Fruit fly (Drosophila melanogaster) whole organism, embryonic: ENCODE results near the gene CG42495.
A peak's percentile ranks its signal among the peaks of the same experiment; 100 is the strongest.

Experiments used
- BEAF-32 ChIP-seq: fragments of 200-800 bp; sonication (Bioruptor generic); optimal IDR thresholded peaks from 3 replicates; lab custom pipeline; 2017; ENCODE audit warnings: missing biosample characterization, missing genetic modification characterization, mild to moderate bottlenecking, moderate library complexity, missing genetic modification reagents
- CG11093 ChIP-seq: fragments of 200-800 bp; sonication (Bioruptor generic); IDR thresholded peaks from 3 replicates; pipeline ENCODE4 v1.3.6; 2022; ENCODE audit warnings: missing biosample characterization, missing genetic modification characterization
- CG12744 ChIP-seq: fragments of 200-800 bp; sonication (Bioruptor generic); optimal IDR thresholded peaks from 2 replicates; lab custom pipeline; 2016; ENCODE audit warnings: missing biosample characterization, missing genetic modification characterization
- CG13287 ChIP-seq: fragments of 200-800 bp; sonication (Bioruptor generic); IDR thresholded peaks from 2 replicates; pipeline ENCODE4 v1.3.6; 2022; ENCODE audit warnings: missing biosample characterization, missing genetic modification characterization; ENCODE audit not compliant: partially characterized antibody
- CG16779 ChIP-seq: fragments of 200-800 bp; sonication (Bioruptor generic); IDR thresholded peaks from 2 replicates; pipeline ENCODE4 v1.3.6; 2022; ENCODE audit warnings: missing biosample characterization, missing genetic modification characterization
- CG17361 ChIP-seq: fragments of 200-800 bp; sonication (Bioruptor generic); IDR thresholded peaks from 3 replicates; pipeline ENCODE4 v1.3.6; 2022; ENCODE audit warnings: missing biosample characterization, missing genetic modification characterization
- CG18011 ChIP-seq: fragments of 200-800 bp; sonication (Bioruptor generic); optimal IDR thresholded peaks from 2 replicates; lab custom pipeline; 2017; ENCODE audit warnings: missing biosample characterization, missing genetic modification characterization, mild to moderate bottlenecking, moderate library complexity, missing genotype
- CG31365 ChIP-seq: fragments of 200-800 bp; sonication (Bioruptor generic); optimal IDR thresholded peaks from 2 replicates; lab custom pipeline; 2018; ENCODE audit warnings: missing biosample characterization, mild to moderate bottlenecking, missing genetic modification characterization
- CG32532 ChIP-seq: fragments of 200-800 bp; sonication (Bioruptor generic); IDR thresholded peaks from 2 replicates; pipeline ENCODE4 v1.3.6; 2022; ENCODE audit warnings: missing biosample characterization, missing genetic modification characterization
- CG33557 ChIP-seq: fragments of 200-800 bp; sonication (Bioruptor generic); optimal IDR thresholded peaks from 2 replicates; lab custom pipeline; 2019; ENCODE audit warnings: missing biosample characterization, mild to moderate bottlenecking, missing genetic modification characterization, moderate library complexity
- CG3995 ChIP-seq: fragments of 200-800 bp; sonication (Bioruptor generic); optimal IDR thresholded peaks from 3 replicates; lab custom pipeline; 2016; ENCODE audit warnings: missing biosample characterization, missing genetic modification characterization
- CG42726 ChIP-seq: fragments of 200-800 bp; sonication (Bioruptor generic); IDR thresholded peaks from 2 replicates; pipeline ENCODE4 v1.3.6; 2022; ENCODE audit warnings: missing biosample characterization, missing genetic modification characterization; ENCODE audit not compliant: partially characterized antibody
- CG4424 ChIP-seq: fragments of 200-800 bp; sonication (Bioruptor generic); optimal IDR thresholded peaks from 3 replicates; lab custom pipeline; 2016; ENCODE audit warnings: missing biosample characterization, missing genetic modification characterization
- CG4617 ChIP-seq: fragments of 200-800 bp; sonication (Bioruptor generic); optimal IDR thresholded peaks from 3 replicates; lab custom pipeline; 2016; ENCODE audit warnings: missing biosample characterization, missing genetic modification characterization, borderline replicate concordance
- CG4707 ChIP-seq: fragments of 200-800 bp; sonication (Bioruptor generic); optimal IDR thresholded peaks from 2 replicates; lab custom pipeline; 2018; ENCODE audit warnings: missing biosample characterization, mild to moderate bottlenecking, missing genetic modification characterization, moderate library complexity
- CG5953 ChIP-seq: fragments of 200-800 bp; sonication (Bioruptor generic); IDR thresholded peaks from 2 replicates; pipeline ENCODE4 v1.3.6; 2022; ENCODE audit warnings: missing biosample characterization, missing genetic modification characterization
- CG6813 ChIP-seq: fragments of 200-800 bp; sonication (Bioruptor generic); optimal IDR thresholded peaks from 2 replicates; lab custom pipeline; 2017; ENCODE audit warnings: missing biosample characterization, missing genetic modification characterization, mild to moderate bottlenecking, moderate library complexity, missing genetic modification reagents
- CG6854 ChIP-seq: fragments of 200-800 bp; sonication (Bioruptor generic); optimal IDR thresholded peaks from 3 replicates; lab custom pipeline; 2017; ENCODE audit warnings: missing biosample characterization, mild to moderate bottlenecking, missing genetic modification characterization
- CG7357 ChIP-seq: fragments of 200-800 bp; sonication (Bioruptor generic); IDR thresholded peaks from 3 replicates; pipeline ENCODE4 v1.3.6; 2022; ENCODE audit warnings: missing biosample characterization, missing genetic modification characterization
- CG7745 ChIP-seq: fragments of 200-800 bp; sonication (Bioruptor generic); optimal IDR thresholded peaks from 2 replicates; lab custom pipeline; 2018; ENCODE audit warnings: missing biosample characterization, mild to moderate bottlenecking, missing genetic modification characterization, moderate library complexity
- CG7786 ChIP-seq: fragments of 200-800 bp; sonication (Bioruptor generic); optimal IDR thresholded peaks from 2 replicates; lab custom pipeline; 2016; ENCODE audit warnings: missing biosample characterization, missing genetic modification characterization
- CG9876 ChIP-seq: fragments of 200-800 bp; sonication (Bioruptor generic); optimal IDR thresholded peaks from 2 replicates; lab custom pipeline; 2016; ENCODE audit warnings: missing biosample characterization, missing genetic modification characterization
- Dbx ChIP-seq: fragments of 200-800 bp; sonication (Bioruptor generic); IDR thresholded peaks from 3 replicates; pipeline ENCODE4 v1.3.6; 2022; ENCODE audit warnings: missing biosample characterization, missing genetic modification characterization
- Deaf1 ChIP-seq: fragments of 200-800 bp; optimal IDR thresholded peaks from 3 replicates; lab custom pipeline; 2019; ENCODE audit warnings: missing biosample characterization, mild to moderate bottlenecking, missing genetic modification characterization, moderate library complexity
- Doc2 ChIP-seq: fragments of 200-800 bp; sonication (Bioruptor generic); IDR thresholded peaks from 2 replicates; pipeline ENCODE4 v1.3.6; 2022; ENCODE audit warnings: missing biosample characterization, missing genetic modification characterization
- Fer1 ChIP-seq: fragments of 200-800 bp; sonication (Bioruptor generic); optimal IDR thresholded peaks from 2 replicates; lab custom pipeline; 2017; ENCODE audit warnings: missing biosample characterization, mild to moderate bottlenecking, missing genetic modification characterization
- Gsc ChIP-seq: fragments of 200-800 bp; sonication (Bioruptor generic); IDR thresholded peaks from 2 replicates; pipeline ENCODE4 v1.3.6; 2022; ENCODE audit warnings: missing biosample characterization, missing genetic modification characterization
- Hand ChIP-seq: fragments of 200-800 bp; sonication (Bioruptor generic); optimal IDR thresholded peaks from 2 replicates; lab custom pipeline; 2017; ENCODE audit warnings: mild to moderate bottlenecking, missing biosample characterization, missing genetic modification reagents, missing genetic modification characterization
- Hey ChIP-seq: fragments of 200-800 bp; sonication (Bioruptor generic); optimal IDR thresholded peaks from 3 replicates; lab custom pipeline; 2018; ENCODE audit warnings: missing biosample characterization, mild to moderate bottlenecking, missing genetic modification characterization
- HmgZ ChIP-seq: fragments of 200-800 bp; sonication (Bioruptor generic); optimal IDR thresholded peaks from 2 replicates; lab custom pipeline; 2018; ENCODE audit warnings: missing biosample characterization, mild to moderate bottlenecking, missing genetic modification characterization
- Hr3 ChIP-seq: fragments of 200-800 bp; sonication (Bioruptor generic); optimal IDR thresholded peaks from 3 replicates; lab custom pipeline; 2016; ENCODE audit warnings: missing biosample characterization, missing genetic modification characterization
- Mrtf ChIP-seq: fragments of 200-800 bp; sonication (Bioruptor generic); IDR thresholded peaks from 3 replicates; pipeline ENCODE4 v1.3.6; 2022; ENCODE audit warnings: missing biosample characterization, missing genetic modification characterization
- Rfx ChIP-seq: fragments of 200-800 bp; sonication (Bioruptor generic); IDR thresholded peaks from 2 replicates; pipeline ENCODE4 v1.3.6; 2022; ENCODE audit warnings: missing biosample characterization, missing genetic modification characterization
- Scr ChIP-seq: fragments of 200-800 bp; sonication (Bioruptor generic); IDR thresholded peaks from 2 replicates; pipeline ENCODE4 v1.3.6; 2022; ENCODE audit warnings: missing biosample characterization, missing genetic modification characterization; ENCODE audit not compliant: partially characterized antibody
- Spps ChIP-seq: fragments of 200-800 bp; sonication (Bioruptor generic); optimal IDR thresholded peaks from 2 replicates; lab custom pipeline; 2018; ENCODE audit warnings: missing biosample characterization, mild to moderate bottlenecking, missing genetic modification characterization
- Ssrp ChIP-seq: fragments of 200-800 bp; sonication (Bioruptor generic); optimal IDR thresholded peaks from 2 replicates; lab custom pipeline; 2018; ENCODE audit warnings: missing biosample characterization, mild to moderate bottlenecking, missing genetic modification characterization, moderate library complexity
- chn ChIP-seq: fragments of 200-800 bp; sonication (Bioruptor generic); optimal IDR thresholded peaks from 2 replicates; lab custom pipeline; 2016; ENCODE audit warnings: missing biosample characterization, missing genetic modification characterization
- gcm ChIP-seq: fragments of 200-800 bp; sonication (Bioruptor generic); optimal IDR thresholded peaks from 2 replicates; lab custom pipeline; 2019; ENCODE audit warnings: missing biosample characterization, mild to moderate bottlenecking, missing genetic modification characterization, moderate library complexity
- hth ChIP-seq: fragments of >200 bp; optimal IDR thresholded peaks from 2 replicates; lab custom pipeline; 2017; ENCODE audit warnings: inconsistent platforms
- insv ChIP-seq, 2 experiments: fragments of 200-800 bp; sonication (Bioruptor generic); optimal IDR thresholded peaks; 3 replicates each; lab custom pipeline; 2016 to 2018; ENCODE audit warnings: missing biosample characterization in 2 of 2, missing genetic modification characterization in 2 of 2
- lmd ChIP-seq: fragments of 200-800 bp; sonication (Bioruptor generic); IDR thresholded peaks from 2 replicates; pipeline ENCODE4 v1.3.6; 2022; ENCODE audit warnings: missing biosample characterization, missing genetic modification characterization
- nerfin-1 ChIP-seq: fragments of 200-800 bp; sonication (Bioruptor generic); optimal IDR thresholded peaks from 3 replicates; lab custom pipeline; 2019; ENCODE audit warnings: missing biosample characterization, mild to moderate bottlenecking, missing genetic modification characterization, moderate library complexity
- nom ChIP-seq: fragments of 200-800 bp; sonication (Bioruptor generic); optimal IDR thresholded peaks from 2 replicates; lab custom pipeline; 2017; ENCODE audit warnings: missing biosample characterization, missing genetic modification characterization, mild to moderate bottlenecking, moderate library complexity, missing genetic modification reagents
- pfk ChIP-seq: fragments of 200-800 bp; sonication (Bioruptor generic); optimal IDR thresholded peaks from 2 replicates; lab custom pipeline; 2018; ENCODE audit warnings: missing biosample characterization, mild to moderate bottlenecking, missing genetic modification characterization, moderate library complexity
- salm ChIP-seq: fragments of 200-800 bp; sonication (Bioruptor generic); optimal IDR thresholded peaks from 2 replicates; lab custom pipeline; 2018; ENCODE audit warnings: missing biosample characterization, mild to moderate bottlenecking, missing genetic modification characterization
- sima ChIP-seq: fragments of 200-800 bp; sonication (Bioruptor generic); optimal IDR thresholded peaks from 2 replicates; lab custom pipeline; 2016; ENCODE audit warnings: missing biosample characterization, missing genetic modification characterization
- ssp ChIP-seq: fragments of 200-800 bp; sonication (Bioruptor generic); IDR thresholded peaks from 2 replicates; pipeline ENCODE4 v1.3.6; 2022; ENCODE audit warnings: missing biosample characterization, missing genetic modification characterization
- stc ChIP-seq: fragments of 200-800 bp; sonication (Bioruptor generic); IDR thresholded peaks from 2 replicates; pipeline ENCODE4 v1.3.6; 2022; ENCODE audit warnings: missing biosample characterization, missing genetic modification characterization
- yki ChIP-seq: fragments of >200 bp; optimal IDR thresholded peaks from 3 replicates; lab custom pipeline; 2018
- zen2 ChIP-seq: fragments of 200-800 bp; sonication (Bioruptor generic); IDR thresholded peaks from 3 replicates; pipeline ENCODE4 v1.3.6; 2022; ENCODE audit warnings: missing biosample characterization, missing genetic modification characterization; ENCODE audit not compliant: partially characterized antibody
- zfh1 ChIP-seq: fragments of 200-800 bp; sonication (Bioruptor generic); IDR thresholded peaks from 3 replicates; pipeline ENCODE4 v1.3.6; 2022; ENCODE audit warnings: missing biosample characterization, missing genetic modification characterization
- zfh2 ChIP-seq: fragments of 200-800 bp; sonication (Bioruptor generic); optimal IDR thresholded peaks from 2 replicates; lab custom pipeline; 2016; ENCODE audit warnings: missing biosample characterization, missing genetic modification characterization

The CG42495 gene

DNA sequence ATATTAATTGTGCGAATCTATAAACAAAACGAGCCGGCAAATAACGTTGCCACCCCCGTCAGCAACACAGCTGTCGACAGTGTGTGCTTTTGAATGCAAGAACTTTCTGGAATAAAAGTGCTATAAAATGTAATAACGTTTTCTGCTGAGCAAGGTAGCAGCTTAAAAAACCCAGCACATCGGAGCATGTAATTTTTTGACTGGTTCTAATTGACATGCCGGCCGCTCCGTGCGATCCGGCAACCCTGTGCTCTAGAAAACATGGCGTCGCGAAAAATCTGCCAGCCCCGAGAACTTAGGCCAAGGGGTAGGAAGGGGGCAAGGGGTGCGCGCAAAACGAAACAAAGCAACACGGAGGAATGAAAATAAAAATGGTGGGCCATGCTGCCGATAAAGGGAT, 5.0 kb downstream of the CG42495 start (continued):
- TF ChIP-seq Hand (no peak), yki (lab: Kevin White, UChicago) (no peak), CG6854 (GFP tag; lab: Kevin White, UChicago) (no peak), Deaf1 (tag; lab: Kevin White, UChicago) (no peak), CG32532 (peak; percentile 42; the same call in 1 of the 2 replicates), CG7786 (GFP tag; lab: Kevin White, UChicago) (no peak), nerfin-1 (tag; lab: Kevin White, UChicago) (no peak), chn (GFP tag; lab: Kevin White, UChicago) (peak; percentile 10), CG7357 (GFP tag; lab: Robert Waterston, UW) (no peak), CG31365 (no peak), CG42726 (GFP tag; lab: Robert Waterston, UW) (no peak), Gsc (no peak), salm (tag; lab: Kevin White, UChicago) (no peak), Hey (tag; lab: Kevin White, UChicago) (no peak), zfh1 (GFP tag; lab: Robert Waterston, UW) (peak; percentile 49; the same call in 1 of the 3 replicates), Ssrp (tag; lab: Kevin White, UChicago) (no peak), CG6813 (GFP tag; lab: Kevin White, UChicago) (no peak), Doc2 (GFP tag; lab: Robert Waterston, UW) (no peak), CG7745 (tag; lab: Kevin White, UChicago) (no peak), Mrtf (GFP tag; lab: Robert Waterston, UW) (no peak), CG11093 (GFP tag; lab: Robert Waterston, UW) (no peak), CG5953 (GFP tag; lab: Robert Waterston, UW) (no peak), CG17361 (GFP tag; lab: Robert Waterston, UW) (no peak), insv (GFP tag; optimal IDR thresholded peaks at IDR 0.05; lab: Kevin White, UChicago) (no peak), Hr3 (GFP tag; lab: Kevin White, UChicago) (no peak), CG13287 (no peak; the same call in 1 of the 2 replicates), ssp (GFP tag; lab: Robert Waterston, UW) (no peak), sima (GFP tag; lab: Kevin White, UChicago) (no peak), CG4424 (GFP tag; lab: Kevin White, UChicago) (peak; percentile 7), HmgZ (peak; percentile 31), BEAF-32 (GFP tag; lab: Kevin White, UChicago) (no peak), zfh2 (GFP tag; lab: Kevin White, UChicago) (peak; percentile 49), CG9876 (GFP tag; lab: Kevin White, UChicago) (no peak), lmd (GFP tag; lab: Robert Waterston, UW) (no peak), stc (GFP tag; lab: Robert Waterston, UW) (no peak), nom (GFP tag; lab: Kevin White, UChicago) (peak; percentile 56), zen2 (GFP tag; lab: Robert Waterston, UW) (no peak), Dbx (GFP tag; lab: Robert Waterston, UW) (no peak), Spps (no peak), CG12744 (GFP tag; lab: Kevin White, UChicago) (no peak), CG18011 (GFP tag; lab: Kevin White, UChicago) (no peak), pfk (no peak), Scr (GFP tag; lab: Robert Waterston, UW) (peak; percentile 24; the same call in 1 of the 2 replicates), CG4617 (no peak), Fer1 (GFP tag; lab: Kevin White, UChicago) (peak; percentile 19), CG33557 (GFP tag; lab: Kevin White, UChicago) (no peak), CG3995 (peak; percentile 46), CG16779 (GFP tag; lab: Robert Waterston, UW) (no peak), gcm (peak; percentile 1), Rfx (peak; percentile 63), hth (lab: Kevin White, UChicago) (no peak), CG4707 (GFP tag; lab: Kevin White, UChicago) (no peak)
